Worm (Caenorhabditis elegans) whole organism, midembryonic: ENCODE results near the gene R151.8.

Source experiments
- T22C8.4 ChIP-seq: fragments of 200-800 bp; sonication (Bioruptor generic); IDR thresholded peaks from 2 replicates; pipeline ENCODE4 v1.3.6; 2022; ENCODE audit warnings: missing genetic modification characterization, missing compliant biosample characterization
- cog-1 ChIP-seq: sonication (generic microtip); optimal IDR thresholded peaks from 2 replicates; lab custom pipeline; 2016; ENCODE audit warnings: missing genetic modification characterization, missing compliant biosample characterization
- flt-1 ChIP-seq: fragments of 200-800 bp; sonication (Bioruptor generic); IDR thresholded peaks from 2 replicates; pipeline ENCODE4 v1.3.6; 2022; ENCODE audit warnings: missing genetic modification characterization, missing compliant biosample characterization
- klf-2 ChIP-seq: fragments of 200-800 bp; sonication (Bioruptor generic); conservative IDR thresholded peaks from 2 replicates; pipeline ENCODE4 v1.3.6; 2022; ENCODE audit warnings: missing genetic modification reagents, missing genetic modification characterization, missing compliant biosample characterization
- med-1 ChIP-seq: sonication (generic microtip); optimal IDR thresholded peaks from 2 replicates; lab custom pipeline; 2017; ENCODE audit warnings: missing genetic modification characterization, mild to moderate bottlenecking, missing compliant biosample characterization, antibody characterized with exemption, missing genetic modification reagents; ENCODE audit not compliant: insufficient read depth
- ref-1 ChIP-seq: fragments of 200-800 bp; sonication (Bioruptor generic); conservative IDR thresholded peaks from 2 replicates; pipeline ENCODE4 v1.3.6; 2022; ENCODE audit warnings: missing genetic modification reagents, missing genetic modification characterization, missing compliant biosample characterization
- tab-1 ChIP-seq: fragments of 200-800 bp; sonication (Bioruptor generic); IDR thresholded peaks from 2 replicates; pipeline ENCODE4 v1.3.6; 2022; ENCODE audit warnings: missing genetic modification characterization, missing compliant biosample characterization
- ztf-23 ChIP-seq: fragments of 200-800 bp; sonication (Bioruptor generic); IDR thresholded peaks from 2 replicates; pipeline ENCODE4 v1.3.6; 2022; ENCODE audit warnings: missing genetic modification reagents, missing genetic modification characterization, missing compliant biosample characterization
- ztf-29 ChIP-seq: fragments of 200-800 bp; sonication (Bioruptor generic); IDR thresholded peaks from 2 replicates; pipeline ENCODE4 v1.3.6; 2022; ENCODE audit warnings: missing genetic modification reagents, missing genetic modification characterization, missing compliant biosample characterization

R151.8 gene

DNA sequence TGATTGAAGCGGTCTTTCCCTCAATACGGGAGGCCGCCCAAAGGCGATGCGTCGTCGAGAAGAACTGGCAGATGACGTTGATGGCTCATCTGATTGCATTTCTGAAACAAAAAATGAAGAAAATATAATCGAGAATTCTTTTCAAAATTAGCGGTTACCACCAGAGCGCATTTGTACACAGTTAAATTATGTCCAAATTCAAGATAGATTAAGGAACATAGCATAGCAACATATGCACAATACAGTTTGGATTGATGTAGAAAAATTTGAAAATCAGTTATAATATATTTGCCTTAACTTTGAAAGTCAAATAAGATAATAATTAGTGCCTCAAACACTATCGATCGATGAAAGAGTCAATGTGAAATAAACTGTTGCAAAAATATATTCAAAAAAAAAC is at the start of gene R151.8:
R151.8 (minus strand) TSS at position 101 of the 400 bp plus-strand sequence.
- TF ChIP-seq klf-2 (GFP tag; lab: Robert Waterston, UW), result no peak

DNA sequence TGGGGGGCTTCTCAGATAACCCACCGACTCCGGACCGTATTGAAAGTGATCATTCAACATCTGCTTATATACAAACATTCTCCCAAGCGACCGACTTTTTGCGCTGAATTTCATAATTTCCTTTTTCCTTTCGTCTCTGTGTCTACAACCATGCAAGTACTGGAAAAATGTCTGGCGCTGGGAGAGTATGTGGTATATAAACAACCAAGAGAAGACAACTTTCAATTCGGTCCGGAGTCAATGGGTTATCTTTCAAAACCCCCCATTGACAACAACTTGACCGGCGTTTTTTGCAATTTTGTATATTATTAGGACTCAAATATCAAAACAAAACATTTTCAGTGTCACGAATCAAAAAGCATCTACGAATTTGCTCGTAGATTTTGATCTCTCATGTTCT is 48.9 kb upstream of the R151.8 start:
- TF ChIP-seq ref-1 (GFP tag; lab: Robert Waterston, UW) (no peak), med-1 (no peak), flt-1 (GFP tag; lab: Robert Waterston, UW) (no peak), cog-1 (no peak), T22C8.4 (GFP tag; lab: Robert Waterston, UW) (no peak)

DNA sequence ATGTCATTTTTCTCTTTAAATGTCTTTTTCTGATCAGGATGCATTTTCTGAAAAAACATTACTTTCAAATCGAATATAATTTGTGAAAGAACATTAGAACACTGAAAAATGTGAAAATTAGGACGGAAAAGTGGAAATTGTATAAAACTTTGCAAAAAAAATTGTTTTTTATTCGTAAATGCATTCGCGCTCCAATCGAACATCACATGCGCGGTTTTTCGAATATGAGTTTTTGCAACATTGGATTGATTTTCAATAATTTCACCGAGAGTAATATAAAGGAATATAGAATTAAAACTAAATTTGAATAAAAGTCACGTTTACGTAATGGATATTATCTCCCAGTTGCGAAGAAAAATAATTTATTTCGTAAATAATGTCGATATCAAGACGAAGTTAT is 47.6 kb upstream of the R151.8 start, which contains the start of the genes spot-1 and B0361.11:
spot-1 (minus strand) TSS at position 47 of the 400 bp plus-strand sequence.
B0361.11 (plus strand) TSS at position 372 of the 400 bp plus-strand sequence.
- TF ChIP-seq tab-1 (no peak), flt-1 (GFP tag; lab: Robert Waterston, UW) (no peak), ztf-29 (GFP tag; lab: Robert Waterston, UW) (no peak), T22C8.4 (GFP tag; lab: Robert Waterston, UW) (no peak), ref-1 (GFP tag; lab: Robert Waterston, UW) (no peak), med-1 (no peak), cog-1 (no peak), klf-2 (GFP tag; lab: Robert Waterston, UW) (no peak), ztf-23 (GFP tag; lab: Robert Waterston, UW) (no peak)

DNA sequence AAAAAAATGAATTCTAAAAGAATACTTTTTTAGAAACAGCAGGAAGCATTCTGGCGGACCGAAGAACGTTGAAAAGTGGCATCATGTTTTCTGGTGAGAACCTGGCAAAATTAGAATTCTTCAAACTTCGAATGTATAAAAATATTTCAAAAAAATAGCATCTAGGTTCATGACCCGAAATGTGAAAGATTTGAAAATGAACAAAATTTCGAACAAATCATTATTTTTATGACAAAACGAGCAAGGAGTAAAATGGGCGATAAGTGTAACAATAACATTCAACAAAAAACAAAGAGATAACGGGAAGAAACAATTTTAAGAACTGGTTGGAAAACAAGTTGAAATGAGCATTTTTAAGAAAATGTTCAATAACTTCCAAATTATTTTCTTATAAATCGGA is 45.7 kb upstream of the R151.8 start, which contains the start of gene psd-1:
psd-1 (minus strand) TSS at position 101 of the 400 bp plus-strand sequence.
- TF ChIP-seq ztf-29 (GFP tag; lab: Robert Waterston, UW) (no peak), med-1 (no peak), klf-2 (GFP tag; lab: Robert Waterston, UW) (no peak), ztf-23 (GFP tag; lab: Robert Waterston, UW) (no peak), flt-1 (GFP tag; lab: Robert Waterston, UW) (no peak), tab-1 (no peak), T22C8.4 (GFP tag; lab: Robert Waterston, UW) (no peak), ref-1 (GFP tag; lab: Robert Waterston, UW) (no peak), cog-1 (no peak)

DNA sequence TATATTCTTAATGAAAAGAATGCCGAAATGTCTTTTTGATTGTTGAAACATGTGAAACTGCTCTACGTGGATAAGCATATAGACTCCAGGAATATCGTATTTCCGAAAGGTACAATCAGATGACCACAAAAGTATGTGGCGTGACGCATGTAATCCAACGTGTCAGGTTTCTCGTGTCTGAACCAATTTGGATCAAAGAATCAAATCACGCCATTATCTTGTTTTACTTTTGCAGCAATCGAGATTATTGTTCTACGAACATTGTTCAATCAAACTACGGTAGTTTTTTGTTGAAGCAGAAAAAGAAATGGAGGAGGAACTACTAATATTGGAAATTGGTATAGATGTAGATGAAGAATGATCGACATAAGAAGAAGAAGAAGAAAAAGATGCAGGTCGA is 44.1 kb upstream of the R151.8 start:
- TF ChIP-seq cog-1 (no peak), med-1 (no peak), tab-1 (no peak), ref-1 (GFP tag; lab: Robert Waterston, UW) (no peak), ztf-23 (GFP tag; lab: Robert Waterston, UW) (no peak), T22C8.4 (GFP tag; lab: Robert Waterston, UW) (no peak), flt-1 (GFP tag; lab: Robert Waterston, UW) (no peak), klf-2 (GFP tag; lab: Robert Waterston, UW) (no peak), ztf-29 (GFP tag; lab: Robert Waterston, UW) (no peak)

DNA sequence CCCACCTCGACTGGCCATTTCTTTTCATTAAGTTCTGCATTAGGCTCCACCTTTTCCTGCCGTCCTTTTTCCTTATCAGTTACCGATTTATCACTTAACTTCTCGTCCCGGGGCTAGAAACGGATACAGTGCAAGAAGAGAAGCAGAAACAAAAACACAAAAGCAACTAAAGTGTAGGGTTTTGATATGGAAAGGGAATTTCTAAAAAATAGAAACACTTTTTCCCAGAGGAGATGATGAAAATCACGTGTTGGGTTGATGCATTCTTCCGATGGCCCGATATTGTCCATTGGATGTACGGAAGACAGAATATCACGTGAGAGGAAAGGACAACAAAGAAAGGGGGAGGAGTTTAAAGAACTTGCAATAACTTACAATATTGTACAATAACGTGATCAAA is 43.2 kb upstream of the R151.8 start:
- TF ChIP-seq med-1 (no peak), ref-1 (GFP tag; lab: Robert Waterston, UW) (no peak), ztf-29 (GFP tag; lab: Robert Waterston, UW) (no peak), tab-1 (no peak), ztf-23 (GFP tag; lab: Robert Waterston, UW) (no peak), T22C8.4 (GFP tag; lab: Robert Waterston, UW) (no peak), cog-1 (no peak), klf-2 (GFP tag; lab: Robert Waterston, UW) (no peak), flt-1 (GFP tag; lab: Robert Waterston, UW) (no peak)

DNA sequence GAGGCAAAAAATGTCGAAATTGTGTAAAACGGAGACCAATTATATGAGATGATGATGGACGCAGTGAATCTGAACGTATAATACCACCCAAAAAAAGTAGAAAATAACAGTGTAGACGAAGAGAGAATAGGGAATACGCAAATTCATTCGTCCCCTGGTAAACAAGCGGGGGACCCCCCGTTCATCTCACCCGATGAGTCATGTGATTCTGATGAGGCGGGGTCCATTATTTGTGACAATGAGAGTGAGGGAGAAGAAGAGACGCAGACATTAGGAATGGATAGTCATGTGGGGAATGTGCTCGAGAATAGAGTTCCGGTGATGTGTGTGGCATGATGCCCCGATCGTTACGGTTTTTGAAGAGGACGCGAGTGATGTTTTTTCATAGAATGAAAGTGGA is 42.5 kb upstream of the R151.8 start:
- TF ChIP-seq ztf-29 (GFP tag; lab: Robert Waterston, UW), result no peak
- peak; percentile 15 for TF ChIP-seq cog-1
- TF ChIP-seq flt-1 (GFP tag; lab: Robert Waterston, UW), result 0 out of 2 replicates have a peak, but pooled peaks have one; percentile 46

DNA sequence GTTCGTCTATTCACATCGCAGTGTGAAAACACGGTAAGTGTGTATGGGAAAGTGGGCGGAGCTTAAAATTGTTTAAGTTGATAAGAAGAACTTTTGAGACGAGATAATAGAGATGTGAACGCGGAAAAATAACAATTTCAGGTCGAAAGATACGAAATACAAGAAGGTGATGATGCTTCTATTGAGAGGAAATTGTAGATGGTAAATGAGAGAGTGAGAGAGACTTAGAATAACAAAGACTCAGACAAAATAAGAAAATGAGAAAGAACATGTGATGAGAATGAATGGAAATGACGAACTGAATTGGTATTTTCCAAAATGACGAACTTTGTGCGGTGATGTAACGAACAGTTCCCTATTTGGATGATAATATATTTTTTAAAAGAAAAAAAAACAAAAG is 41.5 kb upstream of the R151.8 start:
- TF ChIP-seq ztf-23 (GFP tag; lab: Robert Waterston, UW) (no peak), ref-1 (GFP tag; lab: Robert Waterston, UW) (no peak), ztf-29 (GFP tag; lab: Robert Waterston, UW) (no peak), flt-1 (GFP tag; lab: Robert Waterston, UW) (no peak), med-1 (no peak), tab-1 (no peak), klf-2 (GFP tag; lab: Robert Waterston, UW) (no peak), cog-1 (no peak), T22C8.4 (GFP tag; lab: Robert Waterston, UW) (no peak)

DNA sequence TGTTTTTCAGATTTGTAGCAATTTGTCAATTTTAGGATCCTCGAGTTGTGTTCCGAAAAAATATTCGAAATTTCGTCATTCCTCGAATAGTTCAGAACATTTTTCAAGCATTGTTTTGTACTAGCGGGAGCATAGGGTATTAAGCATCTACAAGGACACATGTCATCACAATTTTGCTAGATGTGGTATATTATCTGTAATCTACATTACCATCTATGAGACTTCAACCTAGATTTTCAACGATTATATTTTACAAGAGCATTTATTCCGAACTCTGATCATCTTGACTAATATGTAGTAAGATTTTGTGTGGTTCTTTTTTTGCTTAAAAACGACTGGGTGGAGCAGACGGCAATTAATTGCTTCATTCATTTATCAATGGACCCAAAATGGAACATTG is 33.4 kb upstream of the R151.8 start:
- TF ChIP-seq ztf-23 (GFP tag; lab: Robert Waterston, UW) (no peak), T22C8.4 (GFP tag; lab: Robert Waterston, UW) (no peak), ref-1 (GFP tag; lab: Robert Waterston, UW) (no peak), med-1 (no peak), cog-1 (no peak), ztf-29 (GFP tag; lab: Robert Waterston, UW) (no peak), klf-2 (GFP tag; lab: Robert Waterston, UW) (no peak), flt-1 (GFP tag; lab: Robert Waterston, UW) (no peak), tab-1 (no peak)

DNA sequence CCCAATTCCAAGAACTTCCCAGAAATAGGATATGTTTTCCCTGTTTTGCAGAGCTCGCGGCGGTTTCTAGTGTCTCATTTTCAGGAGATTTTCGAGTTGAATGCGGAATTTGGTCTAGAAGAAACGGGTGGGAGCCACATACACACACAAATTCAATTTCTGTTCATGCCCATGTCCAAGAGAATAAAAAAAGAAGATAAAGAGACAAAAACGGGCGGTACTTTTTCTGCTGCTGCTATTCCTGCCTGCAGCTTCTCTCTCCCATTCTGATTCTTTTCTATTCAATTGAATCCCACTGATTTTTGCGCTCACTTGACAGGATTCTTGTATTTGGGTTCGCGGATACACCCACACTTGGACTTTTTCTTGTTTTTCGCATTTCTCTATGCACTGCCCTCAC is 33.0 kb upstream of the R151.8 start:
- TF ChIP-seq klf-2 (GFP tag; lab: Robert Waterston, UW) (no peak), tab-1 (no peak), ref-1 (GFP tag; lab: Robert Waterston, UW) (no peak), flt-1 (GFP tag; lab: Robert Waterston, UW) (no peak), ztf-29 (GFP tag; lab: Robert Waterston, UW) (no peak), ztf-23 (GFP tag; lab: Robert Waterston, UW) (no peak), med-1 (no peak), cog-1 (no peak), T22C8.4 (GFP tag; lab: Robert Waterston, UW) (no peak)
